Fruit fly (Drosophila melanogaster) whole organism, embryonic: ENCODE results near the gene CatB.

ENCODE experiments used
- BEAF-32 ChIP-seq: fragments of 200-800 bp; sonication (Bioruptor generic); optimal IDR thresholded peaks from 3 replicates; lab custom pipeline; 2017; ENCODE audit warnings: missing biosample characterization, missing genetic modification characterization, mild to moderate bottlenecking, moderate library complexity, missing genetic modification reagents
- Blimp-1 ChIP-seq: fragments of 200-800 bp; sonication (Bioruptor generic); optimal IDR thresholded peaks from 3 replicates; lab custom pipeline; 2018; ENCODE audit warnings: missing biosample characterization, missing genetic modification characterization, mild to moderate bottlenecking, moderate library complexity, missing genetic modification reagents
- Bteb2 ChIP-seq: fragments of 200-800 bp; sonication (Bioruptor generic); optimal IDR thresholded peaks from 2 replicates; lab custom pipeline; 2016; ENCODE audit warnings: missing biosample characterization, missing genetic modification characterization
- CG1024 ChIP-seq: fragments of 200-800 bp; sonication (Bioruptor generic); IDR thresholded peaks from 2 replicates; pipeline ENCODE4 v1.3.6; 2022; ENCODE audit warnings: missing biosample characterization, missing genetic modification characterization
- CG11456 ChIP-seq: fragments of 200-800 bp; sonication (Bioruptor generic); IDR thresholded peaks from 3 replicates; pipeline ENCODE4 v1.3.6; 2022; ENCODE audit warnings: missing biosample characterization, missing genetic modification characterization
- CG12769 ChIP-seq: fragments of 200-800 bp; sonication (Bioruptor generic); optimal IDR thresholded peaks from 2 replicates; lab custom pipeline; 2019; ENCODE audit warnings: missing biosample characterization, mild to moderate bottlenecking, missing genetic modification characterization, moderate library complexity
- CG13296 ChIP-seq: fragments of 200-800 bp; sonication (Bioruptor generic); optimal IDR thresholded peaks from 3 replicates; lab custom pipeline; 2018; ENCODE audit warnings: missing biosample characterization, mild to moderate bottlenecking, missing genetic modification characterization
- CG15011 ChIP-seq: fragments of 200-800 bp; sonication (Bioruptor generic); optimal IDR thresholded peaks from 3 replicates; lab custom pipeline; 2018; ENCODE audit warnings: missing biosample characterization, mild to moderate bottlenecking, missing genetic modification characterization
- CG16815 ChIP-seq: fragments of 200-800 bp; sonication (Bioruptor generic); optimal IDR thresholded peaks from 3 replicates; lab custom pipeline; 2017; ENCODE audit warnings: missing biosample characterization, mild to moderate bottlenecking, missing genetic modification characterization
- CG2889 ChIP-seq: fragments of 200-800 bp; sonication (Bioruptor generic); IDR thresholded peaks from 3 replicates; pipeline ENCODE4 v1.3.6; 2022; ENCODE audit warnings: missing biosample characterization, missing genetic modification characterization
- CG3838 ChIP-seq: fragments of 200-800 bp; sonication (Bioruptor generic); optimal IDR thresholded peaks from 3 replicates; lab custom pipeline; 2016; ENCODE audit warnings: missing biosample characterization, missing genetic modification characterization
- CG4617 ChIP-seq: fragments of 200-800 bp; sonication (Bioruptor generic); optimal IDR thresholded peaks from 3 replicates; lab custom pipeline; 2016; ENCODE audit warnings: missing biosample characterization, missing genetic modification characterization, borderline replicate concordance
- CG6272 ChIP-seq: fragments of 200-800 bp; sonication (Bioruptor generic); IDR thresholded peaks from 2 replicates; pipeline ENCODE4 v1.3.6; 2022; ENCODE audit warnings: missing biosample characterization, missing genetic modification characterization
- CG7987 ChIP-seq: fragments of 200-800 bp; sonication (Bioruptor generic); optimal IDR thresholded peaks from 2 replicates; lab custom pipeline; 2018; ENCODE audit warnings: missing biosample characterization, mild to moderate bottlenecking, missing genetic modification characterization, moderate library complexity
- CG8290 ChIP-seq, 3 experiments: fragments of 200-800 bp; sonication (Bioruptor generic); optimal IDR thresholded peaks; 2 replicates each; lab custom pipeline; 2016 to 2019; ENCODE audit warnings: missing biosample characterization in 3 of 3, missing genetic modification characterization in 3 of 3, mild to moderate bottlenecking in 2 of 3, moderate library complexity in 1 of 3
- CG8478 ChIP-seq: fragments of >200 bp; optimal IDR thresholded peaks from 2 replicates; lab custom pipeline; 2018
- CG9817 ChIP-seq: fragments of 200-800 bp; sonication (Bioruptor generic); optimal IDR thresholded peaks from 2 replicates; lab custom pipeline; 2018; ENCODE audit warnings: missing biosample characterization, mild to moderate bottlenecking, missing genetic modification characterization, moderate library complexity
- CG9932 ChIP-seq: fragments of 200-800 bp; sonication (Bioruptor generic); IDR thresholded peaks from 2 replicates; pipeline ENCODE4 v1.3.6; 2022; ENCODE audit warnings: missing biosample characterization, missing genetic modification characterization
- E2f1 ChIP-seq: fragments of 200-800 bp; sonication (Bioruptor generic); IDR thresholded peaks from 2 replicates; pipeline ENCODE4 v1.3.6; 2022; ENCODE audit warnings: missing biosample characterization, missing genetic modification characterization
- Ets97D ChIP-seq: fragments of 200-800 bp; sonication (Bioruptor generic); optimal IDR thresholded peaks from 3 replicates; lab custom pipeline; 2016; ENCODE audit warnings: missing biosample characterization, missing genetic modification characterization
- HLHmδ ChIP-seq: fragments of 200-800 bp; sonication (Bioruptor generic); optimal IDR thresholded peaks from 2 replicates; lab custom pipeline; 2018; ENCODE audit warnings: missing biosample characterization, mild to moderate bottlenecking, missing genetic modification characterization, moderate library complexity
- Hey ChIP-seq: fragments of 200-800 bp; sonication (Bioruptor generic); optimal IDR thresholded peaks from 3 replicates; lab custom pipeline; 2018; ENCODE audit warnings: missing biosample characterization, mild to moderate bottlenecking, missing genetic modification characterization
- Hmr ChIP-seq: fragments of 200-800 bp; sonication (Bioruptor generic); optimal IDR thresholded peaks from 3 replicates; lab custom pipeline; 2017; ENCODE audit warnings: mild to moderate bottlenecking, missing biosample characterization, missing genetic modification reagents, missing genetic modification characterization
- Lpt ChIP-seq: fragments of >200 bp; optimal IDR thresholded peaks from 2 replicates; lab custom pipeline; 2018; ENCODE audit warnings: missing biosample characterization, missing genetic modification characterization
- MBD-R2 ChIP-seq: fragments of 200-800 bp; sonication (Bioruptor generic); IDR thresholded peaks from 2 replicates; pipeline ENCODE4 v1.3.6; 2022; ENCODE audit warnings: missing biosample characterization, missing genetic modification characterization
- MESR4 ChIP-seq: fragments of 200-800 bp; sonication (Bioruptor generic); optimal IDR thresholded peaks from 2 replicates; lab custom pipeline; 2018; ENCODE audit warnings: missing biosample characterization, mild to moderate bottlenecking, missing genetic modification characterization, moderate library complexity
- Mrtf ChIP-seq: fragments of 200-800 bp; sonication (Bioruptor generic); IDR thresholded peaks from 3 replicates; pipeline ENCODE4 v1.3.6; 2022; ENCODE audit warnings: missing biosample characterization, missing genetic modification characterization
- aop ChIP-seq: fragments of 200-800 bp; sonication (Bioruptor generic); IDR thresholded peaks from 2 replicates; pipeline ENCODE4 v1.3.6; 2022; ENCODE audit warnings: missing biosample characterization, missing genetic modification characterization
- ash1 ChIP-seq: fragments of 200-800 bp; sonication (Bioruptor generic); optimal IDR thresholded peaks from 2 replicates; lab custom pipeline; 2018; ENCODE audit warnings: missing biosample characterization, mild to moderate bottlenecking, missing genetic modification characterization
- crp ChIP-seq, 2 experiments: fragments of 200-800 bp; sonication (Bioruptor generic); optimal IDR thresholded peaks; 2 replicates in 1 of 2; 3 replicates in 1 of 2; lab custom pipeline; 2017; ENCODE audit warnings: missing biosample characterization in 2 of 2, missing genetic modification characterization in 2 of 2, mild to moderate bottlenecking in 1 of 2, moderate library complexity in 1 of 2
- dmrt99B ChIP-seq: fragments of 200-800 bp; sonication (Bioruptor generic); optimal IDR thresholded peaks from 2 replicates; lab custom pipeline; 2018; ENCODE audit warnings: missing biosample characterization, mild to moderate bottlenecking, missing genetic modification characterization, moderate library complexity
- ewg ChIP-seq: fragments of 200-800 bp; sonication (Bioruptor generic); optimal IDR thresholded peaks from 3 replicates; lab custom pipeline; 2017; ENCODE audit warnings: mild to moderate bottlenecking, missing biosample characterization, missing genetic modification reagents, missing genetic modification characterization
- exex ChIP-seq: fragments of 200-800 bp; sonication (Bioruptor generic); optimal IDR thresholded peaks from 4 replicates; lab custom pipeline; 2018; ENCODE audit warnings: missing biosample characterization, mild to moderate bottlenecking, missing genetic modification characterization, moderate library complexity
- gcm ChIP-seq: fragments of 200-800 bp; sonication (Bioruptor generic); optimal IDR thresholded peaks from 2 replicates; lab custom pipeline; 2019; ENCODE audit warnings: missing biosample characterization, mild to moderate bottlenecking, missing genetic modification characterization, moderate library complexity
- grn ChIP-seq: fragments of 200-800 bp; sonication (Bioruptor generic); optimal IDR thresholded peaks from 3 replicates; lab custom pipeline; 2017; ENCODE audit warnings: missing biosample characterization, missing genetic modification characterization
- gro ChIP-seq: fragments of 200-800 bp; sonication (Bioruptor generic); optimal IDR thresholded peaks from 2 replicates; lab custom pipeline; 2016; ENCODE audit warnings: missing biosample characterization, missing genetic modification characterization
- lbe ChIP-seq: fragments of 200-800 bp; sonication (Bioruptor generic); optimal IDR thresholded peaks from 2 replicates; lab custom pipeline; 2016; ENCODE audit warnings: missing biosample characterization, mild to moderate bottlenecking, missing genetic modification characterization
- nmo ChIP-seq: fragments of 200-800 bp; sonication (Bioruptor generic); optimal IDR thresholded peaks from 2 replicates; lab custom pipeline; 2018; ENCODE audit warnings: missing biosample characterization, mild to moderate bottlenecking, missing genetic modification characterization, moderate library complexity
- nom ChIP-seq: fragments of 200-800 bp; sonication (Bioruptor generic); optimal IDR thresholded peaks from 2 replicates; lab custom pipeline; 2017; ENCODE audit warnings: missing biosample characterization, missing genetic modification characterization, mild to moderate bottlenecking, moderate library complexity, missing genetic modification reagents
- oc ChIP-seq: fragments of 200-800 bp; sonication (Bioruptor generic); optimal IDR thresholded peaks from 2 replicates; lab custom pipeline; 2018; ENCODE audit warnings: missing biosample characterization, mild to moderate bottlenecking, missing genetic modification characterization, moderate library complexity
- onecut ChIP-seq: fragments of 200-800 bp; sonication (Bioruptor generic); IDR thresholded peaks from 2 replicates; pipeline ENCODE4 v1.3.6; 2022; ENCODE audit warnings: missing biosample characterization, missing genetic modification characterization
- p53 ChIP-seq: fragments of 200-800 bp; sonication (Bioruptor generic); optimal IDR thresholded peaks from 2 replicates; lab custom pipeline; 2016; ENCODE audit warnings: missing biosample characterization, missing genetic modification characterization
- pb ChIP-seq: fragments of 200-800 bp; sonication (Bioruptor generic); optimal IDR thresholded peaks from 3 replicates; lab custom pipeline; 2016; ENCODE audit warnings: missing biosample characterization, missing genetic modification characterization
- rib ChIP-seq: fragments of 200-800 bp; sonication (Bioruptor generic); IDR thresholded peaks from 2 replicates; pipeline ENCODE4 v1.3.6; 2022; ENCODE audit warnings: missing biosample characterization, missing genetic modification characterization
- salm ChIP-seq: fragments of 200-800 bp; sonication (Bioruptor generic); optimal IDR thresholded peaks from 2 replicates; lab custom pipeline; 2018; ENCODE audit warnings: missing biosample characterization, mild to moderate bottlenecking, missing genetic modification characterization
- sqz ChIP-seq: fragments of 200-800 bp; sonication (Bioruptor generic); optimal IDR thresholded peaks from 3 replicates; lab custom pipeline; 2018; ENCODE audit warnings: missing biosample characterization, mild to moderate bottlenecking, missing genetic modification characterization
- tap ChIP-seq: fragments of 200-800 bp; optimal IDR thresholded peaks from 3 replicates; lab custom pipeline; 2019; ENCODE audit warnings: missing biosample characterization, mild to moderate bottlenecking, missing genetic modification characterization, moderate library complexity
- tio ChIP-seq: fragments of 200-800 bp; sonication (Bioruptor generic); optimal IDR thresholded peaks from 2 replicates; lab custom pipeline; 2017; ENCODE audit warnings: missing biosample characterization, missing genetic modification characterization, inconsistent platforms
- trem ChIP-seq: fragments of 200-800 bp; optimal IDR thresholded peaks from 3 replicates; lab custom pipeline; 2019; ENCODE audit warnings: missing biosample characterization, mild to moderate bottlenecking, missing genetic modification characterization, moderate library complexity
- unpg ChIP-seq: fragments of 200-800 bp; sonication (Bioruptor generic); optimal IDR thresholded peaks from 3 replicates; lab custom pipeline; 2018; ENCODE audit warnings: missing biosample characterization, mild to moderate bottlenecking, missing genetic modification characterization, moderate library complexity
- zen2 ChIP-seq: fragments of 200-800 bp; sonication (Bioruptor generic); IDR thresholded peaks from 3 replicates; pipeline ENCODE4 v1.3.6; 2022; ENCODE audit warnings: missing biosample characterization, missing genetic modification characterization; ENCODE audit not compliant: partially characterized antibody

CatB gene

DNA sequence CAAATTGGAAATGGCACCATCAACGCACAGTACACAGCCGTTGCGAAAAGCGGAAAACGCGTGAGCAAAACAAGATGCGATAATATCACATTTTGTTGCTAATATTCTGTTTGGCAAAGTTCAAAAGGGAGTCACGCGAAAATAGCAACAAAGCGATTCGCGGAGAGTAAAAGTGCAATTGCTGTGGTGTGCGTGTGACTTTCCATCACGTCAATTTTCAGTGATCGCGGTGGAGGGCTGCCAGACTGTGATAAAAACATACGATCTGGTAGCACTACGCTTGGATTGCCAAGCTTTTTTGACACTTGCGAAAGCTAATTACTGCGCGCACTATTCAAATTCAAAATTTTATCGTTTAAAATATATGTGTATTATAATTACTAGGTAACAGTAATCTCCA lies 4.0 kb downstream of the CatB start, which contains the start of gene Hnf4:
TSS of gene Hnf4 (minus strand) at position 199 of the 400 bp plus-strand sequence.
- TF ChIP-seq MBD-R2 (GFP tag; lab: Robert Waterston, UW) (peak; percentile 37), Bteb2 (no peak), Hey (tag; lab: Kevin White, UChicago) (no peak), CG6272 (GFP tag; lab: Robert Waterston, UW) (no peak), crp (GFP tag; optimal IDR thresholded peaks at IDR 0.05; lab: Kevin White, UChicago) (no peak), CG1024 (GFP tag; lab: Robert Waterston, UW) (no peak), HLHmδ (GFP tag; lab: Kevin White, UChicago) (no peak), nom (no peak), CG13296 (GFP tag; lab: Kevin White, UChicago) (no peak), CG16815 (no peak), CG15011 (GFP tag; lab: Kevin White, UChicago) (no peak), ewg (GFP tag; lab: Kevin White, UChicago) (no peak), Mrtf (GFP tag; lab: Robert Waterston, UW) (no peak), zen2 (GFP tag; lab: Robert Waterston, UW) (no peak), CG3838 (GFP tag; lab: Kevin White, UChicago) (no peak), oc (tag; lab: Kevin White, UChicago) (no peak), rib (peak; percentile 70), CG4617 (GFP tag; lab: Kevin White, UChicago) (no peak), dmrt99B (no peak), pb (GFP tag; lab: Kevin White, UChicago) (no peak), CG9932 (GFP tag; lab: Robert Waterston, UW) (no peak), gcm (no peak), CG9817 (tag; lab: Kevin White, UChicago) (no peak), tap (no peak), p53 (GFP tag; lab: Kevin White, UChicago) (no peak), BEAF-32 (GFP tag; lab: Kevin White, UChicago) (peak; percentile 23), E2f1 (GFP tag; lab: Robert Waterston, UW) (no peak), exex (tag; lab: Kevin White, UChicago) (peak; percentile 53), onecut (GFP tag; lab: Robert Waterston, UW) (no peak), unpg (GFP tag; lab: Kevin White, UChicago) (no peak), CG8290 (GFP tag; optimal IDR thresholded peaks at IDR 0.05; lab: Kevin White, UChicago) (no peak), CG8290 (tag; optimal IDR thresholded peaks at IDR 0.05; lab: Kevin White, UChicago) (peak in 1 of 2 experiments; percentile 30), CG7987 (GFP tag; lab: Kevin White, UChicago) (peak; percentile 6), ash1 (GFP tag; lab: Kevin White, UChicago) (no peak), Blimp-1 (GFP tag; lab: Kevin White, UChicago) (peak; percentile 62), gro (GFP tag; lab: Kevin White, UChicago) (no peak), MESR4 (GFP tag; lab: Kevin White, UChicago) (no peak), salm (no peak), Lpt (GFP tag; lab: Kevin White, UChicago) (no peak), sqz (GFP tag; lab: Kevin White, UChicago) (no peak), CG12769 (peak; percentile 32), trem (tag; lab: Kevin White, UChicago) (no peak), CG8478 (lab: Kevin White, UChicago) (no peak), grn (GFP tag; lab: Kevin White, UChicago) (peak; percentile 24), Hmr (peak; percentile 18), aop (GFP tag; lab: Robert Waterston, UW) (no peak), CG2889 (GFP tag; lab: Robert Waterston, UW) (no peak), lbe (no peak), CG11456 (GFP tag; lab: Robert Waterston, UW) (no peak), Ets97D (GFP tag; lab: Kevin White, UChicago) (peak; percentile 12), nmo (GFP tag; lab: Kevin White, UChicago) (peak; percentile 4), tio (GFP tag; lab: Kevin White, UChicago) (no peak)
